Worm (Caenorhabditis elegans) whole organism, midembryonic: ENCODE results near the gene C18H9.1.

ENCODE experiments used
- cog-1 ChIP-seq: sonication (generic microtip); optimal IDR thresholded peaks from 2 replicates; lab custom pipeline; 2016; ENCODE audit warnings: missing genetic modification characterization, missing compliant biosample characterization
- flt-1 ChIP-seq: fragments of 200-800 bp; sonication (Bioruptor generic); IDR thresholded peaks from 2 replicates; pipeline ENCODE4 v1.3.6; 2022; ENCODE audit warnings: missing genetic modification characterization, missing compliant biosample characterization
- klf-2 ChIP-seq: fragments of 200-800 bp; sonication (Bioruptor generic); conservative IDR thresholded peaks from 2 replicates; pipeline ENCODE4 v1.3.6; 2022; ENCODE audit warnings: missing genetic modification reagents, missing genetic modification characterization, missing compliant biosample characterization
- med-1 ChIP-seq: sonication (generic microtip); optimal IDR thresholded peaks from 2 replicates; lab custom pipeline; 2017; ENCODE audit warnings: missing genetic modification characterization, mild to moderate bottlenecking, missing compliant biosample characterization, antibody characterized with exemption, missing genetic modification reagents; ENCODE audit not compliant: insufficient read depth
- tab-1 ChIP-seq: fragments of 200-800 bp; sonication (Bioruptor generic); IDR thresholded peaks from 2 replicates; pipeline ENCODE4 v1.3.6; 2022; ENCODE audit warnings: missing genetic modification characterization, missing compliant biosample characterization

DNA sequence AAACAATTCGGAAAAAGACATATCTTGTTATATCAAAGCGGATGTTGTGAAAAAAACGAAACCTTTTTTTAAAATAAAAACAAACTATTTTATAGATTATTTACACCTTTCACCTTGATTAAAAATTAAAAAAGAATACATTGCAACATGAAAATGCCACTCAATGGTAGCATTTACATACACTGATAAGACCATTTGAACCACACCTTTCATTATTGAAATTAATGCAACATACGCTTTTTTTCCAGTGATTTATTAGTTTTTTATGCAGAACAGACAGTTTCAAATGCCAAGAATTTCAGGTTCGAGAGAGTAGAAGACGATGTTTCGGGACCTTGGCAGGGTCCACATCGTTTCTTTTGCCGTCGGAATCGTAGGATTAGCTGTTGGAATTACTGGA, 32.3 kb upstream of the C18H9.1 start, which contains the start of gene T19D12.1:
- TF ChIP-seq klf-2 (GFP tag; lab: Robert Waterston, UW) (no peak), flt-1 (GFP tag; lab: Robert Waterston, UW) (no peak), cog-1 (tag; lab: Kevin White, UChicago) (no peak), tab-1 (GFP tag; lab: Robert Waterston, UW) (no peak), med-1 (GFP tag; lab: Kevin White, UChicago) (no peak)
